Fruit fly (Drosophila melanogaster): ENCODE results near the gene CG8679.
A peak's percentile ranks its signal among the peaks of the same experiment; 100 is the strongest.

Gene CG8679

dm6 chr2L:21179615-21180031 is 38.7 kb downstream of the CG8679 start, which contains the start of the genes bur and Mcm10 (continued):
- TF ChIP-seq CG17568 (GFP tag; optimal IDR thresholded peaks at IDR 0.05) (no peak), Ets97D (GFP tag; optimal IDR thresholded peaks at IDR 0.05) (peak; percentile 40), sim (GFP tag; IDR thresholded peaks at IDR 0.05) (no peak), CG15514 (GFP tag; optimal IDR thresholded peaks at IDR 0.05) (peak; percentile 82), tll (GFP tag; optimal IDR thresholded peaks at IDR 0.05) (peak in 1 of 2 experiments; percentile 97), CG9609 (GFP tag; optimal IDR thresholded peaks at IDR 0.05) (no peak), ac (GFP tag; optimal IDR thresholded peaks at IDR 0.05) (no peak), stwl (tag; optimal IDR thresholded peaks at IDR 0.05) (peak; percentile 68), shn (GFP tag; optimal IDR thresholded peaks at IDR 0.05) (no peak), zen (tag; optimal IDR thresholded peaks at IDR 0.05) (peak; percentile 53), trem (tag; optimal IDR thresholded peaks at IDR 0.05) (peak; percentile 83), CG30020 (tag; optimal IDR thresholded peaks at IDR 0.05) (peak; percentile 62), insv (GFP tag; optimal IDR thresholded peaks at IDR 0.05) (peak in 1 of 2 experiments; percentile 19), bowl (GFP tag; IDR thresholded peaks at IDR 0.05) (no peak), HHEX (GFP tag; optimal IDR thresholded peaks at IDR 0.05) (no peak), Fer1 (GFP tag; optimal IDR thresholded peaks at IDR 0.05) (no peak), chinmo (GFP tag; IDR thresholded peaks at IDR 0.05; ENCODE audit: partially characterized antibody) (0 out of 4 replicates have a peak, but pooled peaks have one; percentile 7), Elba2 (GFP tag; optimal IDR thresholded peaks at IDR 0.05) (peak; percentile 78), CG12659 (GFP tag; optimal IDR thresholded peaks at IDR 0.05) (peak; percentile 65), CG2116 (GFP tag; optimal IDR thresholded peaks at IDR 0.05) (peak; percentile 52), CG17829 (tag; optimal IDR thresholded peaks at IDR 0.05) (peak; percentile 46), her (GFP tag; optimal IDR thresholded peaks at IDR 0.05) (no peak), CG12391 (tag; optimal IDR thresholded peaks at IDR 0.05) (peak; percentile 65), CG12104 (GFP tag; optimal IDR thresholded peaks at IDR 0.05) (peak; percentile 25), gfzf (GFP tag; optimal IDR thresholded peaks at IDR 0.05) (peak; percentile 69), mld (GFP tag; IDR thresholded peaks at IDR 0.05; ENCODE audit: partially characterized antibody) (no peak), YL-1 (GFP tag; optimal IDR thresholded peaks at IDR 0.05) (peak; percentile 26), phol (tag; optimal IDR thresholded peaks at IDR 0.05) (peak; percentile 45), CG14710 (tag; optimal IDR thresholded peaks at IDR 0.05) (peak; percentile 78), Opbp (GFP tag; IDR thresholded peaks at IDR 0.05; ENCODE audit: partially characterized antibody) (0 out of 3 replicates have a peak, but pooled peaks have one; percentile 7), ham (GFP tag; IDR thresholded peaks at IDR 0.05) (no peak), CG10979 (tag; optimal IDR thresholded peaks at IDR 0.05) (peak; percentile 11), CG7271 (tag; optimal IDR thresholded peaks at IDR 0.05) (peak; percentile 16), CG10267 (tag; optimal IDR thresholded peaks at IDR 0.05) (peak; percentile 98), CG30403 (GFP tag; optimal IDR thresholded peaks at IDR 0.05) (peak; percentile 25), Hmr (GFP tag; optimal IDR thresholded peaks at IDR 0.05) (no peak), CG8290 (GFP tag; optimal IDR thresholded peaks at IDR 0.05) (peak; percentile 60), CG8290 (tag; optimal IDR thresholded peaks at IDR 0.05) (no peak), Fer2 (tag; optimal IDR thresholded peaks at IDR 0.05) (no peak), twi (tag; optimal IDR thresholded peaks at IDR 0.05) (no peak), CG4424 (GFP tag; optimal IDR thresholded peaks at IDR 0.05) (peak; percentile 6), BEAF-32 (GFP tag; optimal IDR thresholded peaks at IDR 0.05) (peak; percentile 28)

All from whole organism, embryonic.